Fruit fly (Drosophila melanogaster) whole organism, adult: ENCODE data around the gene RanBP3.

Experiments
- CG12768 ChIP-seq: fragments of 200-800 bp; sonication (Bioruptor generic); optimal IDR thresholded peaks from 2 replicates; lab custom pipeline; 2017; ENCODE audit warnings: missing biosample characterization, missing genetic modification characterization, mild to moderate bottlenecking, moderate library complexity, missing genetic modification reagents
- CG33017 ChIP-seq: fragments of 200-800 bp; sonication (Bioruptor generic); optimal IDR thresholded peaks from 2 replicates; lab custom pipeline; 2018; ENCODE audit warnings: missing biosample characterization, mild to moderate bottlenecking, missing genetic modification characterization, moderate library complexity
- CG5204 ChIP-seq: fragments of 200-800 bp; sonication (Bioruptor generic); optimal IDR thresholded peaks from 2 replicates; lab custom pipeline; 2016; ENCODE audit warnings: missing biosample characterization, missing genetic modification characterization
- cnc ChIP-seq, 2 experiments: fragments of >200 bp; optimal IDR thresholded peaks; 2 replicates each; lab custom pipeline; 2017

dm6 chr3R:23780757-23781156 lies 28.1 kb upstream of the RanBP3 start:
- TF ChIP-seq CG5204 (GFP tag; lab: Kevin White, UChicago) (no peak), CG12768 (GFP tag; lab: Kevin White, UChicago) (no peak), cnc (optimal IDR thresholded peaks at IDR 0.05; lab: Kevin White, UChicago) (no peak), CG33017 (tag; lab: Kevin White, UChicago) (no peak)
